Worm (Caenorhabditis elegans): ENCODE results near the gene inpp-5K.

inpp-5K gene

ce11 chrIII:8124323-8124722, 36.8 kb downstream of the inpp-5K start:
- TF ChIP-seq nhr-77 (tag; optimal IDR thresholded peaks at IDR 0.05) (no peak), crh-2 (tag; optimal IDR thresholded peaks at IDR 0.05) (peak; percentile 90), nhr-23 (tag; optimal IDR thresholded peaks at IDR 0.05) (no peak), unc-62 (GFP tag; optimal IDR thresholded peaks at IDR 0.05) (no peak), ceh-16 (tag; optimal IDR thresholded peaks at IDR 0.05) (no peak), nhr-10 (tag; optimal IDR thresholded peaks at IDR 0.05) (no peak), zag-1 (tag; optimal IDR thresholded peaks at IDR 0.05) (no peak), sma-3 (GFP tag; optimal IDR thresholded peaks at IDR 0.05) (no peak), nhr-129 (tag; optimal IDR thresholded peaks at IDR 0.05) (peak; percentile 68), ZK546.5 (tag; optimal IDR thresholded peaks at IDR 0.05) (no peak), dmd-4 (tag; optimal IDR thresholded peaks at IDR 0.05) (no peak), nhr-12 (tag; optimal IDR thresholded peaks at IDR 0.05) (no peak), sem-4 (tag; optimal IDR thresholded peaks at IDR 0.05) (no peak), lin-11 (tag; optimal IDR thresholded peaks at IDR 0.05) (no peak), egl-27 (tag; optimal IDR thresholded peaks at IDR 0.05) (peak; percentile 34), ztf-4 (tag; optimal IDR thresholded peaks at IDR 0.05) (no peak), gmeb-1 (tag; optimal IDR thresholded peaks at IDR 0.05) (peak; percentile 37), nhr-6 (tag; optimal IDR thresholded peaks at IDR 0.05) (peak; percentile 50), nhr-237 (tag; optimal IDR thresholded peaks at IDR 0.05) (no peak), nhr-11 (tag; optimal IDR thresholded peaks at IDR 0.05) (no peak), mbf-1 (tag; optimal IDR thresholded peaks at IDR 0.05) (no peak), nhr-25 (tag; optimal IDR thresholded peaks at IDR 0.05) (peak; percentile 88), Y55F3AM.14 (GFP tag; optimal IDR thresholded peaks at IDR 0.05) (no peak), blmp-1 (tag; optimal IDR thresholded peaks at IDR 0.05; ENCODE audit: insufficient read depth) (no peak), nhr-21 (tag; optimal IDR thresholded peaks at IDR 0.05) (peak; percentile 72), ztf-1 (GFP tag; conservative IDR thresholded peaks at IDR 0.05) (no peak), aly-2 (tag; optimal IDR thresholded peaks at IDR 0.05) (no peak), peb-1 (tag; optimal IDR thresholded peaks at IDR 0.05) (no peak), fos-1 (tag; optimal IDR thresholded peaks at IDR 0.05) (peak; percentile 86), ztf-11 (tag; optimal IDR thresholded peaks at IDR 0.05) (no peak), unc-39 (tag; optimal IDR thresholded peaks at IDR 0.05) (no peak), lin-13 (GFP tag; optimal IDR thresholded peaks at IDR 0.05) (peak; percentile 82), F13H6.1 (tag; optimal IDR thresholded peaks at IDR 0.05) (peak; percentile 80), lin-39 (tag; optimal IDR thresholded peaks at IDR 0.05) (no peak), unc-55 (GFP tag; optimal IDR thresholded peaks at IDR 0.05) (peak; percentile 83), R02D3.7 (tag; optimal IDR thresholded peaks at IDR 0.05) (no peak), lsy-2 (tag; optimal IDR thresholded peaks at IDR 0.05) (peak; percentile 20 to 89), C34F6.9 (tag; optimal IDR thresholded peaks at IDR 0.05) (peak; percentile 92), skn-1 (tag; optimal IDR thresholded peaks at IDR 0.05) (no peak), alr-1 (tag; optimal IDR thresholded peaks at IDR 0.05) (no peak), ama-1 (optimal IDR thresholded peaks at IDR 0.05) (no peak), ceh-82 (tag; optimal IDR thresholded peaks at IDR 0.05) (no peak), snpc-4 (tag; optimal IDR thresholded peaks at IDR 0.05) (no peak), elt-1 (tag; optimal IDR thresholded peaks at IDR 0.05) (no peak), mdl-1 (tag; optimal IDR thresholded peaks at IDR 0.05) (peak in 1 of 2 experiments; percentile 46), elt-3 (tag; optimal IDR thresholded peaks at IDR 0.05) (no peak), sma-9 (GFP tag; optimal IDR thresholded peaks at IDR 0.05) (peak; percentile 87), sma-9 (tag; optimal IDR thresholded peaks at IDR 0.05) (no peak), mab-5 (tag; optimal IDR thresholded peaks at IDR 0.05) (peak; percentile 29)

Measured in whole organism, L2 larva.